Fruit fly (Drosophila melanogaster) whole organism, adult: ENCODE data around the gene dan.

ENCODE experiments used
- CG1620 ChIP-seq: fragments of 200-800 bp; sonication (Bioruptor generic); optimal IDR thresholded peaks from 2 replicates; lab custom pipeline; 2016; ENCODE audit warnings: missing biosample characterization, missing genetic modification characterization
- CG7101 ChIP-seq: fragments of 200-800 bp; sonication (Bioruptor generic); optimal IDR thresholded peaks from 2 replicates; lab custom pipeline; 2018; ENCODE audit warnings: missing biosample characterization, mild to moderate bottlenecking, missing genetic modification characterization, moderate library complexity
- Clk ChIP-seq: fragments of 200-800 bp; sonication (Bioruptor generic); optimal IDR thresholded peaks from 2 replicates; lab custom pipeline; 2017; ENCODE audit warnings: missing biosample characterization, missing genetic modification characterization
- Crg-1 ChIP-seq: fragments of 200-800 bp; sonication (Bioruptor generic); optimal IDR thresholded peaks from 2 replicates; lab custom pipeline; 2016; ENCODE audit warnings: missing biosample characterization, missing genetic modification characterization
- Hr96 ChIP-seq: fragments of 200-800 bp; sonication (Bioruptor generic); optimal IDR thresholded peaks from 2 replicates; lab custom pipeline; 2016; ENCODE audit warnings: missing biosample characterization, missing genetic modification characterization
- Mnt ChIP-seq: fragments of 200-800 bp; sonication (Bioruptor generic); optimal IDR thresholded peaks from 2 replicates; lab custom pipeline; 2016; ENCODE audit warnings: missing biosample characterization, mild to moderate bottlenecking, missing genetic modification characterization
- cic ChIP-seq: fragments of 200-800 bp; sonication (Bioruptor generic); optimal IDR thresholded peaks from 2 replicates; lab custom pipeline; 2017; ENCODE audit warnings: missing biosample characterization, mild to moderate bottlenecking, missing genetic modification characterization, moderate library complexity
- cnc ChIP-seq, 2 experiments: fragments of >200 bp; optimal IDR thresholded peaks; 2 replicates each; lab custom pipeline; 2017
- ovo ChIP-seq: fragments of 200-800 bp; sonication (Bioruptor generic); optimal IDR thresholded peaks from 2 replicates; lab custom pipeline; 2016; ENCODE audit warnings: missing biosample characterization, missing genetic modification characterization
- tj ChIP-seq: fragments of 200-800 bp; sonication (Bioruptor generic); optimal IDR thresholded peaks from 3 replicates; lab custom pipeline; 2017; ENCODE audit warnings: missing biosample characterization, mild to moderate bottlenecking, missing genetic modification characterization, moderate library complexity

- TF ChIP-seq ovo (GFP tag; lab: Kevin White, UChicago) (no peak), cic (GFP tag; lab: Kevin White, UChicago) (no peak), Clk (GFP tag; lab: Kevin White, UChicago) (no peak), CG1620 (GFP tag; lab: Kevin White, UChicago) (no peak), Hr96 (GFP tag; lab: Kevin White, UChicago) (no peak), CG7101 (no peak), cnc (optimal IDR thresholded peaks at IDR 0.05; lab: Kevin White, UChicago) (no peak), tj (GFP tag; lab: Kevin White, UChicago) (no peak), Crg-1 (GFP tag; lab: Kevin White, UChicago) (no peak), Mnt (GFP tag; lab: Kevin White, UChicago) (no peak)
Measured at dm6 chr3R:25225483-25225882, 41.3 kb downstream of the dan start.
